Worm (Caenorhabditis elegans) whole organism, L1 larva: ENCODE measurements around the gene ZK892.3.

Experiments
- F16B12.6 ChIP-seq: fragments of 150-350 bp; optimal IDR thresholded peaks from 2 replicates; lab custom pipeline; 2014; ENCODE audit warnings: missing biosample characterization, missing genetic modification characterization
- ama-1 ChIP-seq: fragments of 150-350 bp; optimal IDR thresholded peaks from 2 replicates; lab custom pipeline; 2014
- ceh-82 ChIP-seq, 3 experiments: fragments of 150-350 bp in 1 of 3; sonication (generic microtip) in 2 of 3; optimal IDR thresholded peaks; 2 replicates each; lab custom pipeline; 2014 to 2017; ENCODE audit warnings: missing biosample characterization in 3 of 3, missing genetic modification characterization in 3 of 3
- ces-1 ChIP-seq: fragments of 150-350 bp; optimal IDR thresholded peaks from 2 replicates; lab custom pipeline; 2014; ENCODE audit warnings: missing biosample characterization, missing genetic modification reagents, missing genetic modification characterization
- dpl-1 ChIP-seq, 3 experiments: fragments of 150-350 bp in 2 of 3; sonication (generic microtip) in 1 of 3; optimal IDR thresholded peaks; 2 replicates each; lab custom pipeline; 2014 to 2017; ENCODE audit warnings: missing biosample characterization in 3 of 3, missing genetic modification characterization in 3 of 3, missing genetic modification reagents in 3 of 3
- fkh-10 ChIP-seq: sonication (generic microtip); optimal IDR thresholded peaks from 2 replicates; lab custom pipeline; 2017; ENCODE audit warnings: missing biosample characterization, missing genetic modification reagents, missing genetic modification characterization
- nhr-28 ChIP-seq: fragments of 150-350 bp; optimal IDR thresholded peaks from 2 replicates; lab custom pipeline; 2014; ENCODE audit warnings: missing biosample characterization, missing genetic modification characterization
- pag-3 ChIP-seq: sonication (generic microtip); optimal IDR thresholded peaks from 2 replicates; lab custom pipeline; 2017; ENCODE audit warnings: missing genetic modification characterization, mild to moderate bottlenecking, missing compliant biosample characterization, antibody characterized with exemption, borderline replicate concordance; ENCODE audit not compliant: insufficient read depth
- pax-3 ChIP-seq: fragments of 200-800 bp; sonication (Bioruptor generic); optimal IDR thresholded peaks from 2 replicates; lab custom pipeline; 2018; ENCODE audit warnings: mild to moderate bottlenecking, missing genetic modification characterization, moderate library complexity, missing compliant biosample characterization

DNA sequence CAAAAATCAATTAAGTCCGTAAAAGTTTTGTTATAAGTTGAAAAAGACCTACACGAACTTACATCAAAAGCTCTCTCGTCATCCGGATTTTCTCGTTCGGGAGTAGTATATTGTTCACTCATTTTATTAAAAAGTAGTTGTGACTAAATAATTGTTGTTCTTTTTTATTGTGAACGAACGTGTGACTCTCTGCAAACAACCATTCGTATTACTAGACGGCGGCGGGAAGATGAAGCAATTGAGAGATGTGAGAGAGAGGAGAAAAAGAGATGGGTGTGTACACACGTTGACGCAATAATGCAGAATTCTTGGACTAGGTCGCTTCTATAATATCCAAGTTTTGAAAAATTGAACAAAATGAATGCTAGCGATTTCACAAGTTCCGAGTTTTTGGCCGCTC is 43.3 kb downstream of the ZK892.3 start, which contains the start of the genes F52H3.11 and bath-38:
- peak; percentile 15 to 62 (median 53) for TF ChIP-seq dpl-1 (GFP tag; optimal IDR thresholded peaks at IDR 0.05; lab: Kevin White, UChicago)
- TF ChIP-seq pag-3: no peak
- TF ChIP-seq nhr-28 (tag; lab: Kevin White, UChicago): no peak
- TF ChIP-seq fkh-10 (GFP tag; lab: Kevin White, UChicago): no peak
- peak in 1 of 3 experiments; percentile 25 for TF ChIP-seq ceh-82 (tag; optimal IDR thresholded peaks at IDR 0.05; lab: Kevin White, UChicago)
- TF ChIP-seq ama-1 (lab: Kevin White, UChicago): peak; percentile 5
- peak; percentile 81 for TF ChIP-seq F16B12.6 (tag; lab: Kevin White, UChicago)
- no peak for TF ChIP-seq ces-1 (GFP tag; lab: Kevin White, UChicago)
- no peak for TF ChIP-seq pax-3
